Worm (Caenorhabditis elegans) whole organism, L4 larva: ENCODE measurements around the gene T14G12.12.

ENCODE experiments used
- F10B5.3 ChIP-seq: sonication (generic microtip); optimal IDR thresholded peaks from 2 replicates; lab custom pipeline; 2016; ENCODE audit warnings: mild to moderate bottlenecking, missing genetic modification characterization, missing compliant biosample characterization
- F26F4.8 ChIP-seq: fragments of 200-800 bp; sonication (Bioruptor generic); conservative IDR thresholded peaks from 2 replicates; pipeline ENCODE4 v1.3.6; 2022; ENCODE audit warnings: missing genetic modification characterization, missing compliant biosample characterization
- T26A8.4 ChIP-seq: fragments of 200-800 bp; sonication (Bioruptor generic); IDR thresholded peaks from 2 replicates; pipeline ENCODE4 v1.3.6; 2022; ENCODE audit warnings: missing genetic modification characterization, missing compliant biosample characterization
- Y105C5A.15 ChIP-seq: fragments of 200-800 bp; sonication (Bioruptor generic); IDR thresholded peaks from 2 replicates; pipeline ENCODE4 v1.3.6; 2022; ENCODE audit warnings: missing genetic modification characterization, missing compliant biosample characterization
- aha-1 ChIP-seq: fragments of 150-350 bp; peaks from one replicate; lab custom pipeline; 2014; ENCODE audit warnings: missing biosample characterization, missing genetic modification characterization
- aly-2 ChIP-seq: sonication (generic microtip); optimal IDR thresholded peaks from 2 replicates; lab custom pipeline; 2018; ENCODE audit warnings: missing biosample characterization, missing genetic modification characterization
- arid-1 ChIP-seq: fragments of 200-800 bp; sonication (Bioruptor generic); conservative IDR thresholded peaks from 2 replicates; pipeline ENCODE4 v1.3.6; 2022; ENCODE audit warnings: missing genetic modification reagents, missing genetic modification characterization, missing compliant biosample characterization
- daf-12 ChIP-seq: fragments of 150-350 bp; optimal IDR thresholded peaks from 2 replicates; lab custom pipeline; 2014; ENCODE audit warnings: missing biosample characterization, missing genetic modification reagents, missing genetic modification characterization
- daf-16 ChIP-seq, 3 experiments: sonication (generic microtip); optimal IDR thresholded peaks; 2 replicates each; lab custom pipeline; 2016 to 2017; ENCODE audit warnings: missing genetic modification characterization in 3 of 3, missing genetic modification reagents in 3 of 3, mild to moderate bottlenecking in 2 of 3, missing compliant biosample characterization in 2 of 3, missing biosample characterization in 1 of 3, moderate library complexity in 1 of 3
- daf-8 ChIP-seq: fragments of 200-800 bp; sonication (Bioruptor generic); IDR thresholded peaks from 2 replicates; pipeline ENCODE4 v1.3.6; 2022; ENCODE audit warnings: missing genetic modification characterization, missing compliant biosample characterization
- dmd-6 ChIP-seq: fragments of 200-800 bp; sonication (Bioruptor generic); IDR thresholded peaks from 2 replicates; pipeline ENCODE4 v1.3.6; 2022; ENCODE audit warnings: missing genetic modification reagents, missing genetic modification characterization, missing compliant biosample characterization
- dpl-1 ChIP-seq: fragments of 150-350 bp; optimal IDR thresholded peaks from 2 replicates; lab custom pipeline; 2014; ENCODE audit warnings: missing biosample characterization, missing genetic modification reagents, missing genetic modification characterization
- fkh-10 ChIP-seq: fragments of 150-350 bp; optimal IDR thresholded peaks from 2 replicates; lab custom pipeline; 2014; ENCODE audit warnings: missing biosample characterization, missing genetic modification reagents, missing genetic modification characterization
- gei-8 ChIP-seq: fragments of 200-800 bp; sonication (Bioruptor generic); optimal IDR thresholded peaks from 2 replicates; lab custom pipeline; 2018; ENCODE audit warnings: mild to moderate bottlenecking, missing genetic modification characterization, missing compliant biosample characterization
- hif-1 ChIP-seq, 2 experiments: sonication (generic microtip); optimal IDR thresholded peaks; 2 replicates each; lab custom pipeline; 2016 to 2017; ENCODE audit warnings: missing compliant biosample characterization in 2 of 2, missing genetic modification characterization in 2 of 2, missing genetic modification reagents in 2 of 2, missing genotype in 2 of 2, mild to moderate bottlenecking in 1 of 2
- hlh-11 ChIP-seq: fragments of 200-800 bp; sonication (Bioruptor generic); optimal IDR thresholded peaks from 2 replicates; lab custom pipeline; 2018; ENCODE audit warnings: mild to moderate bottlenecking, missing genetic modification characterization, missing compliant biosample characterization
- hlh-30 ChIP-seq: sonication (generic microtip); optimal IDR thresholded peaks from 2 replicates; lab custom pipeline; 2017; ENCODE audit warnings: antibody characterized with exemption, mild to moderate bottlenecking, missing genetic modification characterization, missing compliant biosample characterization; ENCODE audit not compliant: insufficient read depth
- hmg-1.1 ChIP-seq: fragments of 200-800 bp; sonication (Bioruptor generic); IDR thresholded peaks from 2 replicates; pipeline ENCODE4 v1.3.6; 2022; ENCODE audit warnings: missing genetic modification reagents, missing genetic modification characterization, missing compliant biosample characterization
- lin-1 ChIP-seq: fragments of 200-800 bp; sonication (Bioruptor generic); IDR thresholded peaks from 2 replicates; pipeline ENCODE4 v1.3.6; 2022; ENCODE audit warnings: missing genetic modification reagents, missing genetic modification characterization, missing compliant biosample characterization
- lin-13 ChIP-seq: fragments of 150-350 bp; optimal IDR thresholded peaks from 2 replicates; lab custom pipeline; 2014; ENCODE audit warnings: missing biosample characterization, missing genetic modification reagents, missing genetic modification characterization
- mdl-1 ChIP-seq, 2 experiments: fragments of 150-350 bp in 1 of 2; sonication (generic microtip) in 1 of 2; optimal IDR thresholded peaks; 2 replicates each; lab custom pipeline; 2014 to 2017; ENCODE audit warnings: missing biosample characterization in 2 of 2, missing genetic modification characterization in 2 of 2
- mdt-29 ChIP-seq: fragments of 200-800 bp; sonication (Bioruptor generic); IDR thresholded peaks from 2 replicates; pipeline ENCODE4 v1.3.6; 2022; ENCODE audit warnings: missing genetic modification reagents, missing genetic modification characterization, missing compliant biosample characterization
- mep-1 ChIP-seq: fragments of 150-350 bp; sonication (generic microtip); optimal IDR thresholded peaks from 3 replicates; lab custom pipeline; 2014; ENCODE audit warnings: missing biosample characterization, missing genetic modification characterization
- mxl-3 ChIP-seq: fragments of 200-800 bp; sonication (Bioruptor generic); optimal IDR thresholded peaks from 2 replicates; lab custom pipeline; 2018; ENCODE audit warnings: mild to moderate bottlenecking, missing genetic modification characterization, missing compliant biosample characterization
- nhr-111 ChIP-seq: fragments of 200-800 bp; sonication (Bioruptor generic); optimal IDR thresholded peaks from 2 replicates; lab custom pipeline; 2018; ENCODE audit warnings: mild to moderate bottlenecking, missing genetic modification characterization, missing compliant biosample characterization
- nhr-28 ChIP-seq: fragments of 150-350 bp; optimal IDR thresholded peaks from 2 replicates; lab custom pipeline; 2014; ENCODE audit warnings: missing biosample characterization, missing genetic modification characterization
- nhr-41 ChIP-seq: fragments of 200-800 bp; sonication (Bioruptor generic); IDR thresholded peaks from 2 replicates; pipeline ENCODE4 v1.3.6; 2022; ENCODE audit warnings: missing genetic modification reagents, missing genetic modification characterization, missing compliant biosample characterization
- nhr-48 ChIP-seq: sonication (generic microtip); optimal IDR thresholded peaks from 2 replicates; lab custom pipeline; 2016; ENCODE audit warnings: mild to moderate bottlenecking, missing genetic modification characterization, missing compliant biosample characterization
- nhr-76 ChIP-seq: fragments of 150-350 bp; optimal IDR thresholded peaks from 2 replicates; lab custom pipeline; 2014; ENCODE audit warnings: missing biosample characterization, missing genetic modification characterization
- nhr-77 ChIP-seq: fragments of 150-350 bp; optimal IDR thresholded peaks from 2 replicates; lab custom pipeline; 2014; ENCODE audit warnings: missing biosample characterization, missing genetic modification characterization
- php-3 ChIP-seq: fragments of 200-800 bp; sonication (Bioruptor generic); IDR thresholded peaks from 2 replicates; pipeline ENCODE4 v1.3.6; 2022; ENCODE audit warnings: missing genetic modification reagents, missing genetic modification characterization, missing compliant biosample characterization
- pqm-1 ChIP-seq: sonication (generic microtip); optimal IDR thresholded peaks from 2 replicates; lab custom pipeline; 2017; ENCODE audit warnings: missing biosample characterization, missing genetic modification characterization
- rbr-2 ChIP-seq: sonication (generic microtip); optimal IDR thresholded peaks from 2 replicates; lab custom pipeline; 2016; ENCODE audit warnings: missing genotype, missing genetic modification characterization, missing compliant biosample characterization
- set-16 ChIP-seq: fragments of 200-800 bp; sonication (Bioruptor generic); IDR thresholded peaks from 2 replicates; pipeline ENCODE4 v1.3.6; 2022; ENCODE audit warnings: missing genetic modification reagents, missing genetic modification characterization, missing compliant biosample characterization
- skn-1 ChIP-seq: fragments of 150-350 bp; optimal IDR thresholded peaks from 2 replicates; lab custom pipeline; 2014; ENCODE audit warnings: missing biosample characterization, missing genetic modification characterization
- spr-1 ChIP-seq: sonication (generic microtip); optimal IDR thresholded peaks from 2 replicates; lab custom pipeline; 2016; ENCODE audit warnings: mild to moderate bottlenecking, missing genetic modification characterization, missing compliant biosample characterization
- tra-1 ChIP-seq: fragments of 200-800 bp; sonication (Bioruptor generic); IDR thresholded peaks from 2 replicates; pipeline ENCODE4 v1.3.6; 2022; ENCODE audit warnings: missing genetic modification reagents, missing genetic modification characterization, missing compliant biosample characterization
- unc-130 ChIP-seq: sonication (generic microtip); optimal IDR thresholded peaks from 2 replicates; lab custom pipeline; 2016; ENCODE audit warnings: missing genetic modification reagents, missing genetic modification characterization, missing compliant biosample characterization
- unc-62 ChIP-seq, 3 experiments: fragments of 150-350 bp in 1 of 3; sonication (generic microtip); optimal IDR thresholded peaks in 2 of 3; peaks in 1 of 3; 1 replicate in 1 of 3; 2 replicates in 2 of 3; lab custom pipeline; 2014 to 2017; ENCODE audit warnings: missing biosample characterization in 3 of 3, missing genetic modification characterization in 3 of 3, missing genetic modification reagents in 3 of 3, missing genotype in 1 of 3
- vab-7 ChIP-seq: fragments of 200-800 bp; sonication (Bioruptor generic); IDR thresholded peaks from 2 replicates; pipeline ENCODE4 v1.3.6; 2022; ENCODE audit warnings: missing genetic modification reagents, missing genetic modification characterization, missing compliant biosample characterization
- zip-11 ChIP-seq: fragments of 200-800 bp; sonication (Bioruptor generic); IDR thresholded peaks from 2 replicates; pipeline ENCODE4 v1.3.6; 2022; ENCODE audit warnings: missing genetic modification characterization, missing compliant biosample characterization
- zip-2 ChIP-seq: fragments of 150-350 bp; optimal IDR thresholded peaks from 2 replicates; lab custom pipeline; 2014; ENCODE audit warnings: missing biosample characterization, missing genetic modification characterization
- ztf-7 ChIP-seq: fragments of 150-350 bp; optimal IDR thresholded peaks from 2 replicates; lab custom pipeline; 2014; ENCODE audit warnings: missing biosample characterization, missing genetic modification characterization

Gene T14G12.12

ce11 chrX:3738617-3739016, 19.7 kb downstream of the T14G12.12 start:
- TF ChIP-seq daf-8 (GFP tag; lab: Robert Waterston, UW): no peak
- no peak for TF ChIP-seq F26F4.8 (GFP tag; lab: Robert Waterston, UW)
- no peak for TF ChIP-seq hmg-1.1 (GFP tag; lab: Robert Waterston, UW)
- TF ChIP-seq daf-12 (tag; lab: Kevin White, UChicago): no peak
- TF ChIP-seq skn-1 (tag; lab: Kevin White, UChicago): no peak
- no peak for TF ChIP-seq ztf-7 (tag; lab: Kevin White, UChicago)
- no peak for TF ChIP-seq hlh-30 (tag; lab: Kevin White, UChicago)
- TF ChIP-seq aly-2 (tag; lab: Kevin White, UChicago): no peak
- no peak for TF ChIP-seq php-3 (GFP tag; lab: Robert Waterston, UW)
- no peak for TF ChIP-seq rbr-2 (tag; lab: Kevin White, UChicago)
- no peak for TF ChIP-seq gei-8 (GFP tag; lab: Kevin White, UChicago)
- TF ChIP-seq spr-1 (tag; lab: Kevin White, UChicago): no peak
- no peak for TF ChIP-seq pqm-1 (tag; lab: Kevin White, UChicago)
- TF ChIP-seq hlh-11 (tag; lab: Kevin White, UChicago): no peak
- no peak for TF ChIP-seq nhr-111 (GFP tag; lab: Kevin White, UChicago)

DNA sequence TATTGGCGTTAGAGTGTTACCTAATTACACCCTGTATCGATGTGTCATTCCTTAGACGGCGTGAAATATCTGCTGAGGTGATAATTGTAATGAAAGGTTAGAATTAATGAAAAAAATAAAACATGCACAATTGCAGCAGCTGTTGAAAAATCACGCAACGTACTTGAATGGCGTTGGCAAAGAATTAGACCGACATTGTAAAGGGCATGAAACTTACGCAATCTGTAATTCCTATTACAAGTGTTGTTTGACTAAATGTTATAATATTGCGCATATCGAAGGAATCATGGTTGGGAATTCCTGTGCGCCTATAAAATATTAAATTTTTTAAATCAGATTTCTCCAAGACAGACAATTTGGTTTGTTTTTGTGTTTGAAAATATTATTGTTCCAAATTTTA, 24.6 kb downstream of the T14G12.12 start, which contains the start of gene tag-18:
tag-18 (minus strand) TSS at position 305 of the 400 bp plus-strand sequence.
- no peak for TF ChIP-seq arid-1 (GFP tag; lab: Robert Waterston, UW)

DNA sequence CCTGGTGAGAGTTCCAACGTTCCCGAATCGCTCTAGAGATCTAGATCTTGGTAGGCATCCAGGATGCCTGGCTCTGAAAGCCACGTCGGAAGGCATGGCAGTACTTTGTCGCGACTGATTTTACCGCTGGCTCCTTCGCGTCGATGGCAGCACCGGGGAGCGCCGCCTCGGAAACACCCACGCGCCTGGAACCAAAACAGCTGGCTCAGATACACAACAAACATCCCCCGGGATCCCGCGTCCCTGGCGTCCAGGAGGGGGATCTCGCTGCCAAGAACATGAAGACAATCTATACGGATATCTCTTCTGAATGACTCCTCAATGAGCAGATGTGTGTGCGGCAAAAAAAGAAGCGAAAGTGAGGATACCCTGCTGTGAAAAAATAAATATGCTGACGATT, 25.0 kb downstream of the T14G12.12 start:
- TF ChIP-seq unc-130 (GFP tag; lab: Kevin White, UChicago) (no peak), set-16 (GFP tag; lab: Robert Waterston, UW) (peak; percentile 91), dpl-1 (GFP tag; lab: Kevin White, UChicago) (no peak), mep-1 (no peak), zip-11 (GFP tag; lab: Robert Waterston, UW) (no peak), unc-62 (GFP tag; optimal IDR thresholded peaks at IDR 0.05 in 1 of 2; lab: Kevin White, UChicago) (peak in 1 of 2 experiments; percentile 21), unc-62 (tag; optimal IDR thresholded peaks at IDR 0.05; lab: Kevin White, UChicago) (no peak), hlh-11 (tag; lab: Kevin White, UChicago) (peak; percentile 50), F10B5.3 (tag; lab: Kevin White, UChicago) (no peak), vab-7 (GFP tag; lab: Robert Waterston, UW) (0 out of 2 replicates have a peak, but pooled peaks have one; percentile 15), fkh-10 (GFP tag; lab: Kevin White, UChicago) (no peak), daf-16 (GFP tag; optimal IDR thresholded peaks at IDR 0.05; lab: Kevin White, UChicago) (peak in 1 of 2 experiments; percentile 54), daf-16 (tag; optimal IDR thresholded peaks at IDR 0.05; lab: Kevin White, UChicago) (no peak), php-3 (GFP tag; lab: Robert Waterston, UW) (no peak), tra-1 (GFP tag; lab: Robert Waterston, UW) (peak; percentile 15; the same call in 1 of the 2 replicates), gei-8 (GFP tag; lab: Kevin White, UChicago) (no peak)
- TF ChIP-seq, all 104 proteins: peak for 6

- TF ChIP-seq daf-16 (GFP tag; optimal IDR thresholded peaks at IDR 0.05; lab: Kevin White, UChicago): no peak
- TF ChIP-seq daf-16 (tag; optimal IDR thresholded peaks at IDR 0.05; lab: Kevin White, UChicago): peak; percentile 89
- peak; percentile 35 for TF ChIP-seq hlh-30 (tag; lab: Kevin White, UChicago)
- no peak for TF ChIP-seq mxl-3 (GFP tag; lab: Kevin White, UChicago)
- TF ChIP-seq nhr-48 (tag; lab: Kevin White, UChicago): peak; percentile 54
- TF ChIP-seq T26A8.4 (GFP tag; lab: Robert Waterston, UW): 0 out of 2 replicates have a peak, but pooled peaks have one; percentile 24
- TF ChIP-seq pqm-1 (tag; lab: Kevin White, UChicago): peak; percentile 98
- no peak for TF ChIP-seq ztf-7 (tag; lab: Kevin White, UChicago)
- TF ChIP-seq nhr-76 (tag; lab: Kevin White, UChicago): no peak
- peak in 1 of 2 experiments; percentile 93 for TF ChIP-seq hif-1 (tag; optimal IDR thresholded peaks at IDR 0.05; lab: Kevin White, UChicago)
- TF ChIP-seq Y105C5A.15: no peak
- peak; percentile 58 for TF ChIP-seq tra-1 (GFP tag; lab: Robert Waterston, UW)
- TF ChIP-seq hlh-11 (tag; lab: Kevin White, UChicago): peak; percentile 83
- TF ChIP-seq dmd-6 (GFP tag; lab: Robert Waterston, UW): peak; percentile 94
- TF ChIP-seq aha-1 (tag; lab: Kevin White, UChicago): peak; percentile 97
- no peak for TF ChIP-seq mdt-29 (GFP tag; lab: Robert Waterston, UW)
- no peak for TF ChIP-seq nhr-41 (GFP tag; lab: Robert Waterston, UW)
- TF ChIP-seq zip-2 (tag; lab: Kevin White, UChicago): no peak
- peak; percentile 6 for TF ChIP-seq lin-13 (GFP tag; lab: Kevin White, UChicago)
- TF ChIP-seq mdl-1 (tag; optimal IDR thresholded peaks at IDR 0.05; lab: Kevin White, UChicago): peak in 1 of 2 experiments; percentile 54
- TF ChIP-seq nhr-77 (tag; lab: Kevin White, UChicago): peak; percentile 50
- peak; percentile 79 for TF ChIP-seq lin-1
- peak; percentile 93 for TF ChIP-seq nhr-28 (tag; lab: Kevin White, UChicago)
- peak; percentile 75 for TF ChIP-seq php-3 (GFP tag; lab: Robert Waterston, UW)
- TF ChIP-seq mep-1: peak; percentile 21
Measured at ce11 chrX:3728970-3729369, 29.3 kb downstream of the T14G12.12 start, which contains the start of gene aex-4. Gene aex-4 (plus strand): TSS chrX:3729281.
